Fruit fly (Drosophila melanogaster) whole organism, pupa: ENCODE data around the gene GABA-B-R1.
A peak's percentile ranks its signal among the peaks of the same experiment; 100 is the strongest.

Source experiments
- CG10348 ChIP-seq: fragments of 200-800 bp; sonication (Bioruptor generic); IDR thresholded peaks from 2 replicates; pipeline ENCODE4 v1.3.6; 2022; ENCODE audit warnings: missing biosample characterization, missing genetic modification characterization
- CG12605 ChIP-seq: fragments of 200-800 bp; sonication (Bioruptor generic); IDR thresholded peaks from 2 replicates; pipeline ENCODE4 v1.3.6; 2022; ENCODE audit warnings: missing biosample characterization, missing genetic modification characterization
- CG13204 ChIP-seq: fragments of 200-800 bp; sonication (Bioruptor generic); optimal IDR thresholded peaks from 2 replicates; lab custom pipeline; 2018; ENCODE audit warnings: missing biosample characterization, mild to moderate bottlenecking, missing genetic modification characterization, moderate library complexity
- CG14655 ChIP-seq: fragments of 200-800 bp; sonication (Bioruptor generic); optimal IDR thresholded peaks from 3 replicates; lab custom pipeline; 2017; ENCODE audit warnings: mild to moderate bottlenecking, missing biosample characterization, missing genetic modification reagents, missing genetic modification characterization
- CG15710 ChIP-seq: fragments of 200-800 bp; sonication (Bioruptor generic); optimal IDR thresholded peaks from 2 replicates; lab custom pipeline; 2018; ENCODE audit warnings: missing biosample characterization, mild to moderate bottlenecking, missing genetic modification characterization, moderate library complexity
- CG17806 ChIP-seq: fragments of 200-800 bp; sonication (Bioruptor generic); optimal IDR thresholded peaks from 2 replicates; lab custom pipeline; 2018; ENCODE audit warnings: missing biosample characterization, mild to moderate bottlenecking, missing genetic modification characterization, moderate library complexity
- CG32121 ChIP-seq: fragments of 200-800 bp; sonication (Bioruptor generic); IDR thresholded peaks from 2 replicates; pipeline ENCODE4 v1.3.6; 2022; ENCODE audit warnings: missing biosample characterization, missing genetic modification characterization
- CG34367 ChIP-seq: fragments of 200-800 bp; sonication (Bioruptor generic); optimal IDR thresholded peaks from 2 replicates; lab custom pipeline; 2018; ENCODE audit warnings: missing biosample characterization, mild to moderate bottlenecking, missing genetic modification characterization
- CG4496 ChIP-seq: fragments of 200-800 bp; sonication (Bioruptor generic); IDR thresholded peaks from 3 replicates; pipeline ENCODE4 v1.3.6; 2022; ENCODE audit warnings: missing biosample characterization, missing genetic modification characterization
- CG8159 ChIP-seq: fragments of 200-800 bp; sonication (Bioruptor generic); optimal IDR thresholded peaks from 3 replicates; lab custom pipeline; 2018; ENCODE audit warnings: missing biosample characterization, mild to moderate bottlenecking, missing genetic modification characterization, moderate library complexity
- CG8301 ChIP-seq: fragments of 200-800 bp; sonication (Bioruptor generic); optimal IDR thresholded peaks from 2 replicates; lab custom pipeline; 2018; ENCODE audit warnings: missing biosample characterization, mild to moderate bottlenecking, missing genetic modification characterization
- CG9948 ChIP-seq: fragments of 200-800 bp; sonication (Bioruptor generic); optimal IDR thresholded peaks from 2 replicates; lab custom pipeline; 2018; ENCODE audit warnings: missing biosample characterization, mild to moderate bottlenecking, missing genetic modification characterization, moderate library complexity
- D1 ChIP-seq: fragments of 200-800 bp; sonication (Bioruptor generic); optimal IDR thresholded peaks from 2 replicates; lab custom pipeline; 2018; ENCODE audit warnings: missing biosample characterization, mild to moderate bottlenecking, missing genetic modification characterization, moderate library complexity
- EcR ChIP-seq: fragments of 200-800 bp; sonication (Bioruptor generic); optimal IDR thresholded peaks from 3 replicates; lab custom pipeline; 2019; ENCODE audit warnings: missing biosample characterization, missing genetic modification characterization, mild to moderate bottlenecking, moderate library complexity, missing genetic modification reagents
- Ets98B ChIP-seq: fragments of 200-800 bp; sonication (Bioruptor generic); IDR thresholded peaks from 2 replicates; pipeline ENCODE4 v1.3.6; 2022; ENCODE audit warnings: missing biosample characterization, missing genetic modification characterization
- Pif1A ChIP-seq: fragments of 200-800 bp; sonication (Bioruptor generic); optimal IDR thresholded peaks from 3 replicates; lab custom pipeline; 2016; ENCODE audit warnings: missing biosample characterization, missing genetic modification characterization
- Pif1B ChIP-seq: fragments of 200-800 bp; sonication (Bioruptor generic); optimal IDR thresholded peaks from 3 replicates; lab custom pipeline; 2016; ENCODE audit warnings: missing biosample characterization, missing genetic modification characterization
- Snoo ChIP-seq: fragments of 200-800 bp; sonication (Bioruptor generic); optimal IDR thresholded peaks from 3 replicates; lab custom pipeline; 2017; ENCODE audit warnings: missing biosample characterization, mild to moderate bottlenecking, missing genetic modification characterization, inconsistent platforms
- fd96Ca ChIP-seq: fragments of 200-800 bp; sonication (Bioruptor generic); IDR thresholded peaks from 3 replicates; pipeline ENCODE4 v1.3.6; 2022; ENCODE audit warnings: missing biosample characterization, missing genetic modification characterization
- gl ChIP-seq: fragments of 200-800 bp; sonication (Bioruptor generic); optimal IDR thresholded peaks from 2 replicates; lab custom pipeline; 2018; ENCODE audit warnings: missing biosample characterization, mild to moderate bottlenecking, missing genetic modification characterization
- rn ChIP-seq: fragments of 200-800 bp; sonication (Bioruptor generic); IDR thresholded peaks from 2 replicates; pipeline ENCODE4 v1.3.6; 2022; ENCODE audit warnings: missing biosample characterization, missing genetic modification characterization

The GABA-B-R1 gene

dm6 chr2L:14997370-14997769 is 18.8 kb upstream of the GABA-B-R1 start, which contains the start of gene mol:
Gene mol, minus strand, starts transcription at chr2L:14997559.
- TF ChIP-seq CG32121 (GFP tag; lab: Robert Waterston, UW): no peak
- no peak for TF ChIP-seq fd96Ca (GFP tag; lab: Robert Waterston, UW)
- TF ChIP-seq CG15710 (tag; lab: Kevin White, UChicago): peak; percentile 16
- peak; percentile 52; the same call in 1 of the 2 replicates for TF ChIP-seq Ets98B (GFP tag; lab: Robert Waterston, UW)
- TF ChIP-seq D1 (tag; lab: Kevin White, UChicago): peak; percentile 34
- no peak for TF ChIP-seq CG17806 (tag; lab: Kevin White, UChicago)
- peak; percentile 70 for TF ChIP-seq CG4496
- peak; percentile 51 for TF ChIP-seq gl (tag; lab: Kevin White, UChicago)
- TF ChIP-seq CG34367 (tag; lab: Kevin White, UChicago): peak; percentile 1
- no peak for TF ChIP-seq CG14655 (GFP tag; lab: Kevin White, UChicago)
- TF ChIP-seq CG13204 (GFP tag; lab: Kevin White, UChicago): no peak
- no peak for TF ChIP-seq CG8301
- no peak for TF ChIP-seq CG9948 (tag; lab: Kevin White, UChicago)
- TF ChIP-seq rn (GFP tag; lab: Robert Waterston, UW): no peak
- TF ChIP-seq CG10348 (GFP tag; lab: Robert Waterston, UW): no peak
- TF ChIP-seq EcR (GFP tag; lab: Kevin White, UChicago): peak; percentile 41
- TF ChIP-seq Pif1A: no peak
- no peak for TF ChIP-seq Pif1B (GFP tag; lab: Kevin White, UChicago)
- peak; percentile 4 for TF ChIP-seq CG8159 (tag; lab: Kevin White, UChicago)
- 0 out of 2 replicates have a peak, but pooled peaks have one; percentile 27 for TF ChIP-seq CG12605 (GFP tag; lab: Robert Waterston, UW)
- no peak for TF ChIP-seq Snoo

dm6 chr2L:15000360-15000759 is 15.8 kb upstream of the GABA-B-R1 start:
- TF ChIP-seq Pif1A (no peak), CG32121 (GFP tag; lab: Robert Waterston, UW) (no peak), CG10348 (GFP tag; lab: Robert Waterston, UW) (no peak), CG15710 (tag; lab: Kevin White, UChicago) (no peak), fd96Ca (GFP tag; lab: Robert Waterston, UW) (no peak), gl (tag; lab: Kevin White, UChicago) (no peak), CG8301 (no peak), Ets98B (GFP tag; lab: Robert Waterston, UW) (no peak), CG14655 (GFP tag; lab: Kevin White, UChicago) (no peak), CG12605 (GFP tag; lab: Robert Waterston, UW) (no peak), CG8159 (tag; lab: Kevin White, UChicago) (no peak), rn (GFP tag; lab: Robert Waterston, UW) (no peak), D1 (tag; lab: Kevin White, UChicago) (no peak), Pif1B (GFP tag; lab: Kevin White, UChicago) (no peak), CG34367 (tag; lab: Kevin White, UChicago) (no peak), EcR (GFP tag; lab: Kevin White, UChicago) (no peak), CG4496 (no peak), CG9948 (tag; lab: Kevin White, UChicago) (no peak)

- TF ChIP-seq gl (tag; lab: Kevin White, UChicago) (no peak), CG17806 (tag; lab: Kevin White, UChicago) (no peak), D1 (tag; lab: Kevin White, UChicago) (no peak)
Observed at dm6 chr2L:15001847-15002246, 14.3 kb upstream of the GABA-B-R1 start.

dm6 chr2L:15005505-15005904 is 10.6 kb upstream of the GABA-B-R1 start, which contains the start of gene DCTN5-p25:
Gene DCTN5-p25, plus strand, starts transcription at chr2L:15005733.
- no peak for TF ChIP-seq EcR (GFP tag; lab: Kevin White, UChicago)
- no peak for TF ChIP-seq CG13204 (GFP tag; lab: Kevin White, UChicago)
- TF ChIP-seq Snoo: no peak
- no peak for TF ChIP-seq CG10348 (GFP tag; lab: Robert Waterston, UW)
- no peak for TF ChIP-seq CG4496
- TF ChIP-seq CG15710 (tag; lab: Kevin White, UChicago): no peak
- no peak for TF ChIP-seq Ets98B (GFP tag; lab: Robert Waterston, UW)
- no peak for TF ChIP-seq CG14655 (GFP tag; lab: Kevin White, UChicago)

dm6 chr2L:15007331-15007863 is 8.7 kb upstream of the GABA-B-R1 start, which contains the start of the genes Ankrd49 and NC2beta:
Gene Ankrd49, minus strand, starts transcription at chr2L:15007431.
Gene NC2beta, plus strand, starts transcription at chr2L:15007813.
- TF ChIP-seq CG9948 (tag; lab: Kevin White, UChicago): no peak
- no peak for TF ChIP-seq CG15710 (tag; lab: Kevin White, UChicago)
- TF ChIP-seq CG14655 (GFP tag; lab: Kevin White, UChicago): no peak
- TF ChIP-seq CG13204 (GFP tag; lab: Kevin White, UChicago): no peak
- no peak for TF ChIP-seq CG32121 (GFP tag; lab: Robert Waterston, UW)
- no peak for TF ChIP-seq EcR (GFP tag; lab: Kevin White, UChicago)
- TF ChIP-seq CG10348 (GFP tag; lab: Robert Waterston, UW): no peak

dm6 chr2L:15008034-15008433 is 8.1 kb upstream of the GABA-B-R1 start:
- TF ChIP-seq CG12605 (GFP tag; lab: Robert Waterston, UW): no peak
- no peak for TF ChIP-seq CG9948 (tag; lab: Kevin White, UChicago)
- TF ChIP-seq CG17806 (tag; lab: Kevin White, UChicago): no peak
- TF ChIP-seq gl (tag; lab: Kevin White, UChicago): no peak
- no peak for TF ChIP-seq Pif1B (GFP tag; lab: Kevin White, UChicago)
- no peak for TF ChIP-seq CG8301
- no peak for TF ChIP-seq CG14655 (GFP tag; lab: Kevin White, UChicago)
- TF ChIP-seq CG10348 (GFP tag; lab: Robert Waterston, UW): no peak
- TF ChIP-seq CG15710 (tag; lab: Kevin White, UChicago): no peak
- no peak for TF ChIP-seq CG8159 (tag; lab: Kevin White, UChicago)
- TF ChIP-seq fd96Ca (GFP tag; lab: Robert Waterston, UW): no peak
- TF ChIP-seq Ets98B (GFP tag; lab: Robert Waterston, UW): no peak
- no peak for TF ChIP-seq Snoo
- no peak for TF ChIP-seq D1 (tag; lab: Kevin White, UChicago)
- no peak for TF ChIP-seq rn (GFP tag; lab: Robert Waterston, UW)
- TF ChIP-seq CG34367 (tag; lab: Kevin White, UChicago): no peak
- TF ChIP-seq CG13204 (GFP tag; lab: Kevin White, UChicago): no peak
- no peak for TF ChIP-seq CG32121 (GFP tag; lab: Robert Waterston, UW)
- no peak for TF ChIP-seq Pif1A
- TF ChIP-seq EcR (GFP tag; lab: Kevin White, UChicago): no peak
